Worm (Caenorhabditis elegans) whole organism, L4 larva: ENCODE data around the gene W06H8.2.

ENCODE experiments used
- F49E8.2 ChIP-seq: sonication (generic microtip); optimal IDR thresholded peaks from 2 replicates; lab custom pipeline; 2016; ENCODE audit warnings: missing compliant biosample characterization, mild to moderate bottlenecking, missing genetic modification characterization, borderline replicate concordance
- T26A8.4 ChIP-seq: fragments of 200-800 bp; sonication (Bioruptor generic); IDR thresholded peaks from 2 replicates; pipeline ENCODE4 v1.3.6; 2022; ENCODE audit warnings: missing genetic modification characterization, missing compliant biosample characterization
- Y5F2A.4 ChIP-seq: fragments of 200-800 bp; sonication (Bioruptor generic); optimal IDR thresholded peaks from 2 replicates; lab custom pipeline; 2018; ENCODE audit warnings: mild to moderate bottlenecking, missing genetic modification characterization, missing compliant biosample characterization
- ama-1 ChIP-seq: fragments of 150-350 bp; optimal IDR thresholded peaks from 2 replicates; lab custom pipeline; 2014; ENCODE audit warnings: inconsistent platforms, mixed read lengths
- ctbp-1 ChIP-seq: fragments of 200-800 bp; sonication (Bioruptor generic); IDR thresholded peaks from 2 replicates; pipeline ENCODE4 v1.3.6; 2022; ENCODE audit warnings: missing genetic modification reagents, missing genetic modification characterization, missing compliant biosample characterization
- daf-16 ChIP-seq, 3 experiments: sonication (generic microtip); optimal IDR thresholded peaks; 2 replicates each; lab custom pipeline; 2016 to 2017; ENCODE audit warnings: missing genetic modification characterization in 3 of 3, missing genetic modification reagents in 3 of 3, mild to moderate bottlenecking in 2 of 3, missing compliant biosample characterization in 2 of 3, missing biosample characterization in 1 of 3, moderate library complexity in 1 of 3
- dmd-6 ChIP-seq: fragments of 200-800 bp; sonication (Bioruptor generic); IDR thresholded peaks from 2 replicates; pipeline ENCODE4 v1.3.6; 2022; ENCODE audit warnings: missing genetic modification reagents, missing genetic modification characterization, missing compliant biosample characterization
- dmd-9 ChIP-seq: fragments of 200-800 bp; sonication (Bioruptor generic); IDR thresholded peaks from 2 replicates; pipeline ENCODE4 v1.3.6; 2022; ENCODE audit warnings: missing genetic modification reagents, missing genetic modification characterization, missing compliant biosample characterization
- fkh-10 ChIP-seq: fragments of 150-350 bp; optimal IDR thresholded peaks from 2 replicates; lab custom pipeline; 2014; ENCODE audit warnings: missing biosample characterization, missing genetic modification reagents, missing genetic modification characterization
- fos-1 ChIP-seq: fragments of 150-350 bp; optimal IDR thresholded peaks from 2 replicates; lab custom pipeline; 2014; ENCODE audit warnings: missing biosample characterization, missing genetic modification characterization
- hif-1 ChIP-seq, 2 experiments: sonication (generic microtip); optimal IDR thresholded peaks; 2 replicates each; lab custom pipeline; 2016 to 2017; ENCODE audit warnings: missing compliant biosample characterization in 2 of 2, missing genetic modification characterization in 2 of 2, missing genetic modification reagents in 2 of 2, missing genotype in 2 of 2, mild to moderate bottlenecking in 1 of 2
- hlh-11 ChIP-seq: fragments of 200-800 bp; sonication (Bioruptor generic); optimal IDR thresholded peaks from 2 replicates; lab custom pipeline; 2018; ENCODE audit warnings: mild to moderate bottlenecking, missing genetic modification characterization, missing compliant biosample characterization
- hmg-1.1 ChIP-seq: fragments of 200-800 bp; sonication (Bioruptor generic); IDR thresholded peaks from 2 replicates; pipeline ENCODE4 v1.3.6; 2022; ENCODE audit warnings: missing genetic modification reagents, missing genetic modification characterization, missing compliant biosample characterization
- lin-15B ChIP-seq: fragments of 150-350 bp; sonication (generic microtip); optimal IDR thresholded peaks from 3 replicates; lab custom pipeline; 2014; ENCODE audit warnings: missing biosample characterization, missing genetic modification characterization
- lsy-2 ChIP-seq, 2 experiments: fragments of 150-350 bp in 1 of 2; sonication (generic microtip) in 1 of 2; optimal IDR thresholded peaks; 2 replicates each; lab custom pipeline; 2014 to 2017; ENCODE audit warnings: missing biosample characterization in 2 of 2, missing genetic modification characterization in 2 of 2
- madf-5 ChIP-seq, 2 experiments: fragments of 200-800 bp; sonication (Bioruptor generic); IDR thresholded peaks; 2 replicates each; pipeline ENCODE4 v1.3.6; 2022; ENCODE audit warnings: missing compliant biosample characterization in 2 of 2, missing genetic modification characterization in 2 of 2
- mdt-29 ChIP-seq: fragments of 200-800 bp; sonication (Bioruptor generic); IDR thresholded peaks from 2 replicates; pipeline ENCODE4 v1.3.6; 2022; ENCODE audit warnings: missing genetic modification reagents, missing genetic modification characterization, missing compliant biosample characterization
- mep-1 ChIP-seq: fragments of 150-350 bp; sonication (generic microtip); optimal IDR thresholded peaks from 3 replicates; lab custom pipeline; 2014; ENCODE audit warnings: missing biosample characterization, missing genetic modification characterization
- mes-2 ChIP-seq: sonication (generic microtip); optimal IDR thresholded peaks from 2 replicates; lab custom pipeline; 2016; ENCODE audit warnings: missing genotype, mild to moderate bottlenecking, missing genetic modification characterization, missing compliant biosample characterization; ENCODE audit not compliant: poor library complexity, severe bottlenecking
- mxl-2 ChIP-seq: fragments of 200-800 bp; sonication (Bioruptor generic); conservative IDR thresholded peaks from 2 replicates; pipeline ENCODE4 v1.3.6; 2022; ENCODE audit warnings: missing genetic modification reagents, missing genetic modification characterization, missing compliant biosample characterization
- mxl-3 ChIP-seq: fragments of 200-800 bp; sonication (Bioruptor generic); optimal IDR thresholded peaks from 2 replicates; lab custom pipeline; 2018; ENCODE audit warnings: mild to moderate bottlenecking, missing genetic modification characterization, missing compliant biosample characterization
- nhr-10 ChIP-seq: fragments of 150-350 bp; optimal IDR thresholded peaks from 2 replicates; lab custom pipeline; 2014; ENCODE audit warnings: missing biosample characterization, missing genetic modification characterization
- nhr-102 ChIP-seq: sonication (generic microtip); optimal IDR thresholded peaks from 2 replicates; lab custom pipeline; 2016; ENCODE audit warnings: mild to moderate bottlenecking, missing genetic modification characterization, moderate library complexity, missing compliant biosample characterization
- nhr-11 ChIP-seq: fragments of 150-350 bp; optimal IDR thresholded peaks from 2 replicates; lab custom pipeline; 2014; ENCODE audit warnings: missing biosample characterization, missing genetic modification characterization
- nhr-237 ChIP-seq: sonication (generic microtip); optimal IDR thresholded peaks from 2 replicates; lab custom pipeline; 2017; ENCODE audit warnings: missing biosample characterization, missing genetic modification characterization
- nhr-25 ChIP-seq: sonication (generic microtip); optimal IDR thresholded peaks from 2 replicates; lab custom pipeline; 2017; ENCODE audit warnings: missing genetic modification characterization, mild to moderate bottlenecking, missing compliant biosample characterization, antibody characterized with exemption, moderate library complexity, borderline replicate concordance; ENCODE audit not compliant: insufficient read depth
- nhr-28 ChIP-seq: fragments of 150-350 bp; optimal IDR thresholded peaks from 2 replicates; lab custom pipeline; 2014; ENCODE audit warnings: missing biosample characterization, missing genetic modification characterization
- nhr-6 ChIP-seq: fragments of 150-350 bp; optimal IDR thresholded peaks from 2 replicates; lab custom pipeline; 2014; ENCODE audit warnings: missing biosample characterization, missing genetic modification characterization
- pqm-1 ChIP-seq: sonication (generic microtip); optimal IDR thresholded peaks from 2 replicates; lab custom pipeline; 2017; ENCODE audit warnings: missing biosample characterization, missing genetic modification characterization
- rbr-2 ChIP-seq: sonication (generic microtip); optimal IDR thresholded peaks from 2 replicates; lab custom pipeline; 2016; ENCODE audit warnings: missing genotype, missing genetic modification characterization, missing compliant biosample characterization
- saeg-2 ChIP-seq: fragments of 200-800 bp; sonication (Bioruptor generic); IDR thresholded peaks from 2 replicates; pipeline ENCODE4 v1.3.6; 2022; ENCODE audit warnings: missing genetic modification reagents, missing genetic modification characterization, missing compliant biosample characterization
- sdz-12 ChIP-seq: fragments of 200-800 bp; sonication (Bioruptor generic); optimal IDR thresholded peaks from 2 replicates; lab custom pipeline; 2018; ENCODE audit warnings: mild to moderate bottlenecking, missing genetic modification characterization, missing compliant biosample characterization
- set-16 ChIP-seq: fragments of 200-800 bp; sonication (Bioruptor generic); IDR thresholded peaks from 2 replicates; pipeline ENCODE4 v1.3.6; 2022; ENCODE audit warnings: missing genetic modification reagents, missing genetic modification characterization, missing compliant biosample characterization
- tra-1 ChIP-seq: fragments of 200-800 bp; sonication (Bioruptor generic); IDR thresholded peaks from 2 replicates; pipeline ENCODE4 v1.3.6; 2022; ENCODE audit warnings: missing genetic modification reagents, missing genetic modification characterization, missing compliant biosample characterization
- unc-130 ChIP-seq: sonication (generic microtip); optimal IDR thresholded peaks from 2 replicates; lab custom pipeline; 2016; ENCODE audit warnings: missing genetic modification reagents, missing genetic modification characterization, missing compliant biosample characterization
- unc-62 ChIP-seq, 3 experiments: fragments of 150-350 bp in 1 of 3; sonication (generic microtip); optimal IDR thresholded peaks in 2 of 3; peaks in 1 of 3; 1 replicate in 1 of 3; 2 replicates in 2 of 3; lab custom pipeline; 2014 to 2017; ENCODE audit warnings: missing biosample characterization in 3 of 3, missing genetic modification characterization in 3 of 3, missing genetic modification reagents in 3 of 3, missing genotype in 1 of 3
- zag-1 ChIP-seq: fragments of 150-350 bp; optimal IDR thresholded peaks from 2 replicates; lab custom pipeline; 2014; ENCODE audit warnings: missing biosample characterization, missing genetic modification characterization
- zfp-3 ChIP-seq: fragments of 200-800 bp; sonication (Bioruptor generic); conservative IDR thresholded peaks from 2 replicates; pipeline ENCODE4 v1.3.6; 2022; ENCODE audit warnings: missing genetic modification reagents, missing genetic modification characterization, missing compliant biosample characterization
- zip-2 ChIP-seq: fragments of 150-350 bp; optimal IDR thresholded peaks from 2 replicates; lab custom pipeline; 2014; ENCODE audit warnings: missing biosample characterization, missing genetic modification characterization
- ztf-11 ChIP-seq: fragments of 150-350 bp; optimal IDR thresholded peaks from 2 replicates; lab custom pipeline; 2014; ENCODE audit warnings: missing biosample characterization, missing genetic modification characterization
- ztf-7 ChIP-seq: fragments of 150-350 bp; optimal IDR thresholded peaks from 2 replicates; lab custom pipeline; 2014; ENCODE audit warnings: missing biosample characterization, missing genetic modification characterization

The W06H8.2 gene

ce11 chrV:6206498-6206897 is at the start of gene W06H8.2:
TSS of gene W06H8.2 (plus strand) at chrV:6206755.
- TF ChIP-seq nhr-28 (peak; percentile 25), zip-2 (tag; lab: Kevin White, UChicago) (no peak), sdz-12 (GFP tag; lab: Kevin White, UChicago) (no peak)

ce11 chrV:6202573-6202972 is 4.0 kb upstream of the W06H8.2 start, which contains the start of gene ttn-1:
TSS of gene ttn-1 (minus strand) at chrV:6202632.
- no peak for TF ChIP-seq mxl-3 (GFP tag; lab: Kevin White, UChicago)
- TF ChIP-seq hlh-11: peak; percentile 11
- no peak for TF ChIP-seq mxl-2 (GFP tag; lab: Robert Waterston, UW)
- peak in 1 of 2 experiments; percentile 97 for TF ChIP-seq unc-62 (GFP tag; optimal IDR thresholded peaks at IDR 0.05 in 1 of 2; lab: Kevin White, UChicago)
- TF ChIP-seq unc-62 (tag; optimal IDR thresholded peaks at IDR 0.05; lab: Kevin White, UChicago): no peak
- no peak for TF ChIP-seq fkh-10 (GFP tag; lab: Kevin White, UChicago)
- TF ChIP-seq dmd-9 (GFP tag; lab: Robert Waterston, UW): no peak
- TF ChIP-seq lsy-2 (tag; optimal IDR thresholded peaks at IDR 0.05; lab: Kevin White, UChicago): no peak
- TF ChIP-seq set-16 (GFP tag; lab: Robert Waterston, UW): no peak
- no peak for TF ChIP-seq ama-1 (lab: Kevin White, UChicago)
- TF ChIP-seq ztf-11 (tag; lab: Kevin White, UChicago): no peak
- TF ChIP-seq ztf-7: no peak

ce11 chrV:6204046-6204445 is 2.5 kb upstream of the W06H8.2 start:
- 0 out of 2 replicates have a peak, but pooled peaks have one; percentile 19 for TF ChIP-seq set-16 (GFP tag; lab: Robert Waterston, UW)
- TF ChIP-seq mdt-29 (GFP tag; lab: Robert Waterston, UW): 0 out of 2 replicates have a peak, but pooled peaks have one; percentile 17
- no peak for TF ChIP-seq fos-1 (tag; lab: Kevin White, UChicago)
- 0 out of 2 replicates have a peak, but pooled peaks have one; percentile 23 for TF ChIP-seq T26A8.4 (GFP tag; lab: Robert Waterston, UW)
- TF ChIP-seq hmg-1.1: 0 out of 2 replicates have a peak, but pooled peaks have one; percentile 17
- peak; percentile 69 for TF ChIP-seq nhr-11
- peak in 1 of 2 experiments; percentile 91 for TF ChIP-seq daf-16 (GFP tag; optimal IDR thresholded peaks at IDR 0.05; lab: Kevin White, UChicago)
- no peak for TF ChIP-seq daf-16 (tag; optimal IDR thresholded peaks at IDR 0.05; lab: Kevin White, UChicago)
- peak; percentile 58 for TF ChIP-seq hlh-11
- no peak for TF ChIP-seq madf-5 (GFP tag; IDR thresholded peaks at IDR 0.05; lab: Robert Waterston, UW)

- no peak for TF ChIP-seq Y5F2A.4
- TF ChIP-seq F49E8.2 (tag; lab: Kevin White, UChicago): no peak
- TF ChIP-seq fos-1 (tag; lab: Kevin White, UChicago): no peak
- no peak for TF ChIP-seq nhr-6
- TF ChIP-seq saeg-2 (GFP tag; lab: Robert Waterston, UW): no peak
- no peak for TF ChIP-seq nhr-237 (tag; lab: Kevin White, UChicago)
- TF ChIP-seq, all 104 proteins: peak for 0
These were observed 2.0 kb downstream of the W06H8.2 start, which contains the start of gene rme-1 for ce11 chrV:6208585-6208984. TSS of gene rme-1 (plus strand) at chrV:6208885.

ce11 chrV:6209930-6210647 is 3.5 kb downstream of the W06H8.2 start:
- TF ChIP-seq unc-130 (GFP tag; lab: Kevin White, UChicago) (no peak), pqm-1 (tag; lab: Kevin White, UChicago) (peak; percentile 46), nhr-28 (peak; percentile 42), hmg-1.1 (no peak), zag-1 (tag; lab: Kevin White, UChicago) (no peak), sdz-12 (GFP tag; lab: Kevin White, UChicago) (no peak), nhr-25 (tag; lab: Kevin White, UChicago) (no peak), nhr-10 (tag; lab: Kevin White, UChicago) (no peak), lin-15B (tag; lab: Kevin White, UChicago) (no peak), nhr-102 (tag; lab: Kevin White, UChicago) (no peak), zfp-3 (GFP tag; lab: Robert Waterston, UW) (no peak), ctbp-1 (no peak), rbr-2 (no peak), dmd-6 (GFP tag; lab: Robert Waterston, UW) (peak; percentile 60; the same call in 1 of the 2 replicates), mes-2 (tag; lab: Kevin White, UChicago) (no peak), tra-1 (GFP tag; lab: Robert Waterston, UW) (no peak), hif-1 (tag; optimal IDR thresholded peaks at IDR 0.05; lab: Kevin White, UChicago) (no peak), mep-1 (no peak)
